Fruit fly (Drosophila melanogaster) whole organism, embryonic: ENCODE results near the gene Kdm3.

Experiments used
- Adf1 ChIP-seq: fragments of 200-800 bp; sonication (Bioruptor generic); IDR thresholded peaks from 2 replicates; pipeline ENCODE4 v1.3.6; 2022; ENCODE audit warnings: missing biosample characterization, missing genetic modification characterization
- Bdp1 ChIP-seq: fragments of 200-800 bp; sonication (Bioruptor generic); optimal IDR thresholded peaks from 3 replicates; lab custom pipeline; 2016; ENCODE audit warnings: missing biosample characterization, missing genetic modification characterization
- Bgb ChIP-seq: fragments of 200-800 bp; sonication (Bioruptor generic); IDR thresholded peaks from 2 replicates; pipeline ENCODE4 v1.3.6; 2022; ENCODE audit warnings: missing biosample characterization, missing genetic modification characterization; ENCODE audit not compliant: partially characterized antibody
- CG10267 ChIP-seq: fragments of 200-800 bp; sonication (Bioruptor generic); optimal IDR thresholded peaks from 2 replicates; lab custom pipeline; 2018; ENCODE audit warnings: missing biosample characterization, mild to moderate bottlenecking, missing genetic modification characterization, moderate library complexity
- CG10366 ChIP-seq: fragments of 200-800 bp; sonication (Bioruptor generic); IDR thresholded peaks from 2 replicates; pipeline ENCODE4 v1.3.6; 2022; ENCODE audit warnings: missing biosample characterization, missing genetic modification characterization
- CG10959 ChIP-seq: fragments of 200-800 bp; sonication (Bioruptor generic); IDR thresholded peaks from 2 replicates; pipeline ENCODE4 v1.3.6; 2022; ENCODE audit warnings: missing biosample characterization, missing genetic modification characterization
- CG11695 ChIP-seq: fragments of 200-800 bp; sonication (Bioruptor generic); IDR thresholded peaks from 3 replicates; pipeline ENCODE4 v1.3.6; 2022; ENCODE audit warnings: missing biosample characterization, missing genetic modification characterization
- CG12155 ChIP-seq: fragments of 200-800 bp; sonication (Bioruptor generic); optimal IDR thresholded peaks from 3 replicates; lab custom pipeline; 2016; ENCODE audit warnings: missing biosample characterization, missing genetic modification characterization
- CG1233 ChIP-seq: fragments of 200-800 bp; sonication (Bioruptor generic); optimal IDR thresholded peaks from 4 replicates; lab custom pipeline; 2018; ENCODE audit warnings: missing biosample characterization, mild to moderate bottlenecking, missing genetic modification characterization
- CG12659 ChIP-seq: fragments of 200-800 bp; sonication (Bioruptor generic); optimal IDR thresholded peaks from 3 replicates; lab custom pipeline; 2017; ENCODE audit warnings: mild to moderate bottlenecking, missing biosample characterization, missing genetic modification reagents, missing genetic modification characterization
- CG13775 ChIP-seq: fragments of 200-800 bp; sonication (Bioruptor generic); optimal IDR thresholded peaks from 3 replicates; lab custom pipeline; 2017; ENCODE audit warnings: missing biosample characterization, mild to moderate bottlenecking, missing genetic modification characterization
- CG14050 ChIP-seq: fragments of 200-800 bp; sonication (Bioruptor generic); IDR thresholded peaks from 3 replicates; pipeline ENCODE4 v1.3.6; 2022; ENCODE audit warnings: missing biosample characterization, missing genetic modification characterization
- CG15696 ChIP-seq: fragments of 200-800 bp; sonication (Bioruptor generic); optimal IDR thresholded peaks from 2 replicates; lab custom pipeline; 2019; ENCODE audit warnings: missing biosample characterization, mild to moderate bottlenecking, missing genetic modification characterization, moderate library complexity
- CG1602 ChIP-seq: fragments of 200-800 bp; sonication (Bioruptor generic); optimal IDR thresholded peaks from 3 replicates; lab custom pipeline; 2016; ENCODE audit warnings: missing biosample characterization, missing genetic modification characterization
- CG17186 ChIP-seq: fragments of 200-800 bp; sonication (Bioruptor generic); optimal IDR thresholded peaks from 3 replicates; lab custom pipeline; 2017; ENCODE audit warnings: missing biosample characterization, missing genetic modification reagents, missing genetic modification characterization
- CG1832 ChIP-seq: fragments of 200-800 bp; sonication (Bioruptor generic); optimal IDR thresholded peaks from 2 replicates; lab custom pipeline; 2017; ENCODE audit warnings: missing biosample characterization, mild to moderate bottlenecking, missing genetic modification characterization, inconsistent platforms
- CG18599 ChIP-seq: fragments of 200-800 bp; sonication (Bioruptor generic); optimal IDR thresholded peaks from 3 replicates; lab custom pipeline; 2017; ENCODE audit warnings: missing biosample characterization, missing genetic modification characterization, mild to moderate bottlenecking, moderate library complexity, missing genetic modification reagents
- CG2129 ChIP-seq: fragments of 200-800 bp; sonication (Bioruptor generic); IDR thresholded peaks from 2 replicates; pipeline ENCODE4 v1.3.6; 2022; ENCODE audit warnings: missing biosample characterization, missing genetic modification characterization; ENCODE audit not compliant: partially characterized antibody
- CG2199 ChIP-seq: fragments of 200-800 bp; sonication (Bioruptor generic); IDR thresholded peaks from 3 replicates; pipeline ENCODE4 v1.3.6; 2022; ENCODE audit warnings: missing biosample characterization, missing genetic modification characterization
- CG3281 ChIP-seq: fragments of 200-800 bp; sonication (Bioruptor generic); optimal IDR thresholded peaks from 3 replicates; lab custom pipeline; 2017; ENCODE audit warnings: missing biosample characterization, mild to moderate bottlenecking, missing genetic modification characterization
- CG6689 ChIP-seq: fragments of 200-800 bp; sonication (Bioruptor generic); IDR thresholded peaks from 2 replicates; pipeline ENCODE4 v1.3.6; 2022; ENCODE audit warnings: missing biosample characterization, missing genetic modification characterization
- CG6854 ChIP-seq: fragments of 200-800 bp; sonication (Bioruptor generic); optimal IDR thresholded peaks from 3 replicates; lab custom pipeline; 2017; ENCODE audit warnings: missing biosample characterization, mild to moderate bottlenecking, missing genetic modification characterization
- CrebB ChIP-seq: fragments of 200-800 bp; sonication (Bioruptor generic); optimal IDR thresholded peaks from 3 replicates; lab custom pipeline; 2018; ENCODE audit warnings: missing biosample characterization, mild to moderate bottlenecking, missing genetic modification characterization
- Dll ChIP-seq: fragments of 200-800 bp; sonication (Bioruptor generic); IDR thresholded peaks from 4 replicates; pipeline ENCODE4 v1.3.6; 2022; ENCODE audit warnings: missing biosample characterization, missing genetic modification characterization; ENCODE audit not compliant: partially characterized antibody
- Dp ChIP-seq: fragments of 200-800 bp; sonication (Bioruptor generic); optimal IDR thresholded peaks from 2 replicates; lab custom pipeline; 2018; ENCODE audit warnings: missing biosample characterization, mild to moderate bottlenecking, missing genetic modification characterization, moderate library complexity
- Ets65A ChIP-seq: fragments of 200-800 bp; sonication (Bioruptor generic); peaks from one replicate; lab custom pipeline; 2016; ENCODE audit warnings: missing biosample characterization, missing genetic modification characterization
- HHEX ChIP-seq: fragments of 200-800 bp; sonication (Bioruptor generic); optimal IDR thresholded peaks from 3 replicates; lab custom pipeline; 2017; ENCODE audit warnings: missing biosample characterization, mild to moderate bottlenecking, missing genetic modification characterization, missing genetic modification reagents
- Hr78 ChIP-seq, 2 experiments: fragments of 200-800 bp in 1 of 2; fragments of >200 bp in 1 of 2; sonication (Bioruptor generic) in 1 of 2; optimal IDR thresholded peaks; 2 replicates each; lab custom pipeline; 2017 to 2019; ENCODE audit warnings: missing biosample characterization in 2 of 2, missing genetic modification characterization in 2 of 2, mild to moderate bottlenecking in 1 of 2, moderate library complexity in 1 of 2
- NFAT ChIP-seq: fragments of 200-800 bp; sonication (Bioruptor generic); IDR thresholded peaks from 2 replicates; pipeline ENCODE4 v1.3.6; 2022; ENCODE audit warnings: missing biosample characterization, missing genetic modification characterization
- PHDP ChIP-seq: fragments of 200-800 bp; sonication (Bioruptor generic); optimal IDR thresholded peaks from 3 replicates; lab custom pipeline; 2018; ENCODE audit warnings: missing biosample characterization, mild to moderate bottlenecking, missing genetic modification characterization, moderate library complexity
- Sry-δ ChIP-seq: fragments of 200-800 bp; sonication (Bioruptor generic); optimal IDR thresholded peaks from 2 replicates; lab custom pipeline; 2016; ENCODE audit warnings: missing biosample characterization, missing genetic modification characterization
- chinmo ChIP-seq: fragments of 200-800 bp; sonication (Bioruptor generic); IDR thresholded peaks from 4 replicates; pipeline ENCODE4 v1.3.6; 2022; ENCODE audit warnings: missing biosample characterization, missing genetic modification characterization; ENCODE audit not compliant: partially characterized antibody
- gcm ChIP-seq: fragments of 200-800 bp; sonication (Bioruptor generic); optimal IDR thresholded peaks from 2 replicates; lab custom pipeline; 2019; ENCODE audit warnings: missing biosample characterization, mild to moderate bottlenecking, missing genetic modification characterization, moderate library complexity
- grn ChIP-seq: fragments of 200-800 bp; sonication (Bioruptor generic); optimal IDR thresholded peaks from 3 replicates; lab custom pipeline; 2017; ENCODE audit warnings: missing biosample characterization, missing genetic modification characterization
- gro ChIP-seq: fragments of 200-800 bp; sonication (Bioruptor generic); optimal IDR thresholded peaks from 2 replicates; lab custom pipeline; 2016; ENCODE audit warnings: missing biosample characterization, missing genetic modification characterization
- hth ChIP-seq: fragments of >200 bp; optimal IDR thresholded peaks from 2 replicates; lab custom pipeline; 2017; ENCODE audit warnings: inconsistent platforms
- jigr1 ChIP-seq: fragments of 200-800 bp; sonication (Bioruptor generic); IDR thresholded peaks from 3 replicates; pipeline ENCODE4 v1.3.6; 2022; ENCODE audit warnings: missing biosample characterization, missing genetic modification characterization
- lmd ChIP-seq: fragments of 200-800 bp; sonication (Bioruptor generic); IDR thresholded peaks from 2 replicates; pipeline ENCODE4 v1.3.6; 2022; ENCODE audit warnings: missing biosample characterization, missing genetic modification characterization
- lov ChIP-seq, 2 experiments: fragments of 200-800 bp in 1 of 2; fragments of >200 bp in 1 of 2; sonication (Bioruptor generic) in 1 of 2; IDR thresholded peaks in 1 of 2; optimal IDR thresholded peaks in 1 of 2; 2 replicates in 1 of 2; 3 replicates in 1 of 2; pipeline versions ENCODE4 v1.3.6 to Lab custom; 2017 to 2022; ENCODE audit warnings: missing biosample characterization in 1 of 2, missing genetic modification characterization in 1 of 2
- nau ChIP-seq: fragments of 200-800 bp; sonication (Bioruptor generic); optimal IDR thresholded peaks from 3 replicates; lab custom pipeline; 2017; ENCODE audit warnings: missing biosample characterization, mild to moderate bottlenecking, missing genetic modification characterization, missing genetic modification reagents
- nerfin-1 ChIP-seq: fragments of 200-800 bp; sonication (Bioruptor generic); optimal IDR thresholded peaks from 3 replicates; lab custom pipeline; 2019; ENCODE audit warnings: missing biosample characterization, mild to moderate bottlenecking, missing genetic modification characterization, moderate library complexity
- nom ChIP-seq: fragments of 200-800 bp; sonication (Bioruptor generic); optimal IDR thresholded peaks from 2 replicates; lab custom pipeline; 2017; ENCODE audit warnings: missing biosample characterization, missing genetic modification characterization, mild to moderate bottlenecking, moderate library complexity, missing genetic modification reagents
- oc ChIP-seq: fragments of 200-800 bp; sonication (Bioruptor generic); optimal IDR thresholded peaks from 2 replicates; lab custom pipeline; 2018; ENCODE audit warnings: missing biosample characterization, mild to moderate bottlenecking, missing genetic modification characterization, moderate library complexity
- odd ChIP-seq: fragments of 200-800 bp; sonication (Bioruptor generic); optimal IDR thresholded peaks from 2 replicates; lab custom pipeline; 2017; ENCODE audit warnings: missing biosample characterization, mild to moderate bottlenecking, missing genetic modification characterization
- pita ChIP-seq: fragments of 200-800 bp; sonication (Bioruptor generic); optimal IDR thresholded peaks from 2 replicates; lab custom pipeline; 2017; ENCODE audit warnings: missing biosample characterization, mild to moderate bottlenecking, missing genetic modification characterization
- sr ChIP-seq: fragments of 200-800 bp; sonication (Bioruptor generic); IDR thresholded peaks from 3 replicates; pipeline ENCODE4 v1.3.6; 2022; ENCODE audit warnings: missing biosample characterization, missing genetic modification characterization
- sug ChIP-seq: fragments of 200-800 bp; optimal IDR thresholded peaks from 2 replicates; lab custom pipeline; 2019; ENCODE audit warnings: missing biosample characterization, mild to moderate bottlenecking, missing genetic modification characterization, moderate library complexity
- tna ChIP-seq: fragments of 200-800 bp; sonication (Bioruptor generic); IDR thresholded peaks from 2 replicates; pipeline ENCODE4 v1.3.6; 2022; ENCODE audit warnings: missing biosample characterization, missing genetic modification characterization; ENCODE audit not compliant: partially characterized antibody
- usp ChIP-seq: fragments of >200 bp; optimal IDR thresholded peaks from 2 replicates; lab custom pipeline; 2017; ENCODE audit warnings: missing biosample characterization, missing genetic modification characterization

Gene Kdm3

dm6 chr3R:9559413-9560014 lies 43.7 kb downstream of the Kdm3 start, which contains the start of the genes AP-1mu and MBD-like (continued):
- no peak for TF ChIP-seq CrebB (tag; lab: Kevin White, UChicago)
- peak; percentile 33; the same call in 1 of the 2 replicates for TF ChIP-seq Adf1 (GFP tag; lab: Robert Waterston, UW)
- TF ChIP-seq odd = no peak
- peak; percentile 64 for TF ChIP-seq Bdp1 (GFP tag; lab: Kevin White, UChicago)
- no peak for TF ChIP-seq hth (lab: Kevin White, UChicago)
- TF ChIP-seq lov (optimal IDR thresholded peaks at IDR 0.05; lab: Kevin White, UChicago) = no peak
- no peak for TF ChIP-seq lov (GFP tag; IDR thresholded peaks at IDR 0.05; lab: Robert Waterston, UW)
- TF ChIP-seq CG1832 (GFP tag; lab: Kevin White, UChicago) = no peak
- TF ChIP-seq sr (GFP tag; lab: Robert Waterston, UW) = no peak
- peak; percentile 95 for TF ChIP-seq Ets65A
- no peak for TF ChIP-seq jigr1
- TF ChIP-seq NFAT (GFP tag; lab: Robert Waterston, UW) = no peak
- no peak for TF ChIP-seq oc (tag; lab: Kevin White, UChicago)
- TF ChIP-seq CG3281 = peak; percentile 47
- peak; percentile 65 for TF ChIP-seq gro (GFP tag; lab: Kevin White, UChicago)
- TF ChIP-seq lmd (GFP tag; lab: Robert Waterston, UW) = peak; percentile 60; the same call in 1 of the 2 replicates
- TF ChIP-seq gcm = peak; percentile 38
- TF ChIP-seq Sry-δ (GFP tag; lab: Kevin White, UChicago) = peak; percentile 65
- no peak for TF ChIP-seq CG18599 (GFP tag; lab: Kevin White, UChicago)
- TF ChIP-seq CG6689 (GFP tag; lab: Robert Waterston, UW) = peak; percentile 68
- TF ChIP-seq CG1233 = peak; percentile 51
- TF ChIP-seq CG12155 (GFP tag; lab: Kevin White, UChicago) = peak; percentile 74
- peak; percentile 24 for TF ChIP-seq grn (GFP tag; lab: Kevin White, UChicago)
- no peak for TF ChIP-seq CG14050 (GFP tag; lab: Robert Waterston, UW)
- no peak for TF ChIP-seq CG2129 (GFP tag; lab: Robert Waterston, UW)
- TF ChIP-seq tna (GFP tag; lab: Robert Waterston, UW) = no peak
- no peak for TF ChIP-seq nau
- TF ChIP-seq CG15696 (tag; lab: Kevin White, UChicago) = peak; percentile 57
- TF ChIP-seq nerfin-1 (tag; lab: Kevin White, UChicago) = peak; percentile 62
- TF ChIP-seq CG12659 (GFP tag; lab: Kevin White, UChicago) = peak; percentile 81
- peak; percentile 35; the same call in 1 of the 2 replicates for TF ChIP-seq CG10366
- no peak for TF ChIP-seq Bgb (GFP tag; lab: Robert Waterston, UW)
- TF ChIP-seq nom (GFP tag; lab: Kevin White, UChicago) = no peak
- TF ChIP-seq pita (GFP tag; lab: Kevin White, UChicago) = no peak
- TF ChIP-seq CG1602 (GFP tag; lab: Kevin White, UChicago) = peak; percentile 73
- TF ChIP-seq Hr78 (GFP tag; optimal IDR thresholded peaks at IDR 0.05; lab: Kevin White, UChicago) = no peak
- peak; percentile 61; the same call in 1 of the 4 replicates for TF ChIP-seq Dll
- TF ChIP-seq CG11695 (GFP tag; lab: Robert Waterston, UW) = no peak
- TF ChIP-seq PHDP (tag; lab: Kevin White, UChicago) = peak; percentile 55
- peak; percentile 70 for TF ChIP-seq sug (tag; lab: Kevin White, UChicago)
- 0 out of 4 replicates have a peak, but pooled peaks have one; percentile 10 for TF ChIP-seq chinmo (GFP tag; lab: Robert Waterston, UW)
- peak; percentile 97 for TF ChIP-seq CG10267 (tag; lab: Kevin White, UChicago)
- no peak for TF ChIP-seq usp (GFP tag; lab: Kevin White, UChicago)
- no peak for TF ChIP-seq CG10959 (GFP tag; lab: Robert Waterston, UW)
- no peak for TF ChIP-seq CG2199 (GFP tag; lab: Robert Waterston, UW)
- TF ChIP-seq HHEX (GFP tag; lab: Kevin White, UChicago) = peak; percentile 45
- peak; percentile 28 for TF ChIP-seq Dp (GFP tag; lab: Kevin White, UChicago)
- peak; percentile 79 for TF ChIP-seq CG13775
- TF ChIP-seq CG6854 = no peak
- peak; percentile 77 for TF ChIP-seq CG17186
